Fruit fly (Drosophila melanogaster): ENCODE data around the gene Jig.

Jig gene

dm6 chr3R:14542038-14542437, 18.7 kb upstream of the Jig start (continued):
- TF ChIP-seq Vsx1 (GFP tag; optimal IDR thresholded peaks at IDR 0.05): no peak
- peak; percentile 34; the same call in 1 of the 2 replicates for TF ChIP-seq ranshi (GFP tag; IDR thresholded peaks at IDR 0.05)
- TF ChIP-seq CG30403 (GFP tag; optimal IDR thresholded peaks at IDR 0.05): peak; percentile 5
- TF ChIP-seq Atf6 (GFP tag; IDR thresholded peaks at IDR 0.05): 0 out of 2 replicates have a peak, but pooled peaks have one; percentile 34
- TF ChIP-seq CG3281 (GFP tag; optimal IDR thresholded peaks at IDR 0.05): peak; percentile 18
- no peak for TF ChIP-seq Tbp (GFP tag; optimal IDR thresholded peaks at IDR 0.05)
- TF ChIP-seq CG11695 (GFP tag; IDR thresholded peaks at IDR 0.05): 0 out of 3 replicates have a peak, but pooled peaks have one; percentile 38
- 0 out of 3 replicates have a peak, but pooled peaks have one; percentile 38 for TF ChIP-seq Dbx (GFP tag; IDR thresholded peaks at IDR 0.05)
- no peak for TF ChIP-seq CG6254 (GFP tag; optimal IDR thresholded peaks at IDR 0.05)
- TF ChIP-seq toy (GFP tag; IDR thresholded peaks at IDR 0.05): no peak
- no peak for TF ChIP-seq CG42726 (GFP tag; IDR thresholded peaks at IDR 0.05; ENCODE audit: partially characterized antibody)
- no peak for TF ChIP-seq CG2129 (GFP tag; IDR thresholded peaks at IDR 0.05; ENCODE audit: partially characterized antibody)
- no peak for TF ChIP-seq CG34422 (GFP tag; IDR thresholded peaks at IDR 0.05)
- no peak for TF ChIP-seq prd (optimal IDR thresholded peaks at IDR 0.05)
- TF ChIP-seq prd (GFP tag; IDR thresholded peaks at IDR 0.05): peak; percentile 39; the same call in 1 of the 3 replicates
- no peak for TF ChIP-seq slp2 (GFP tag; optimal IDR thresholded peaks at IDR 0.05)
- TF ChIP-seq CG1832 (GFP tag; optimal IDR thresholded peaks at IDR 0.05): no peak
- no peak for TF ChIP-seq Dip2 (GFP tag; IDR thresholded peaks at IDR 0.05)
- TF ChIP-seq CG6689 (GFP tag; IDR thresholded peaks at IDR 0.05): 0 out of 2 replicates have a peak, but pooled peaks have one; percentile 35
- no peak for TF ChIP-seq Sox100B (GFP tag; optimal IDR thresholded peaks at IDR 0.05)
- TF ChIP-seq CG15011 (GFP tag; optimal IDR thresholded peaks at IDR 0.05): no peak
- no peak for TF ChIP-seq Antp (GFP tag; optimal IDR thresholded peaks at IDR 0.05)
- no peak for TF ChIP-seq ap (GFP tag; IDR thresholded peaks at IDR 0.05)
- no peak for TF ChIP-seq CG13287 (GFP tag; IDR thresholded peaks at IDR 0.05; ENCODE audit: partially characterized antibody)
- TF ChIP-seq Ada2b (GFP tag; IDR thresholded peaks at IDR 0.05): peak; percentile 52
- no peak for TF ChIP-seq CG3838 (GFP tag; optimal IDR thresholded peaks at IDR 0.05)
- no peak for TF ChIP-seq gem (tag; optimal IDR thresholded peaks at IDR 0.05)
- 0 out of 2 replicates have a peak, but pooled peaks have one; percentile 32 for TF ChIP-seq ara (GFP tag; IDR thresholded peaks at IDR 0.05)
- TF ChIP-seq CG9727 (GFP tag; optimal IDR thresholded peaks at IDR 0.05): peak; percentile 9
- peak; percentile 63 for TF ChIP-seq CG11504 (tag; optimal IDR thresholded peaks at IDR 0.05)
- TF ChIP-seq CG2120 (GFP tag; optimal IDR thresholded peaks at IDR 0.05): peak; percentile 37
- peak; percentile 19 for TF ChIP-seq tap (tag; optimal IDR thresholded peaks at IDR 0.05)
- TF ChIP-seq klu (GFP tag; IDR thresholded peaks at IDR 0.05): no peak
- TF ChIP-seq Rx (GFP tag; IDR thresholded peaks at IDR 0.05): no peak
- no peak for TF ChIP-seq seq (GFP tag; IDR thresholded peaks at IDR 0.05)
- no peak for TF ChIP-seq HLH4C (GFP tag; IDR thresholded peaks at IDR 0.05; ENCODE audit: partially characterized antibody)
- no peak for TF ChIP-seq org-1 (GFP tag; optimal IDR thresholded peaks at IDR 0.05)
- 0 out of 3 replicates have a peak, but pooled peaks have one; percentile 25 for TF ChIP-seq dysf (GFP tag; IDR thresholded peaks at IDR 0.05)
- no peak for TF ChIP-seq CHES-1-like (GFP tag; optimal IDR thresholded peaks at IDR 0.05)
- no peak for TF ChIP-seq sim (GFP tag; IDR thresholded peaks at IDR 0.05)
- TF ChIP-seq lov (optimal IDR thresholded peaks at IDR 0.05): no peak
- no peak for TF ChIP-seq lov (GFP tag; IDR thresholded peaks at IDR 0.05)
- TF ChIP-seq ind (GFP tag; optimal IDR thresholded peaks at IDR 0.05): peak; percentile 16
- no peak for TF ChIP-seq CG4360 (GFP tag; IDR thresholded peaks at IDR 0.05)
- TF ChIP-seq Bdp1 (GFP tag; optimal IDR thresholded peaks at IDR 0.05): no peak
- TF ChIP-seq CG10147 (GFP tag; optimal IDR thresholded peaks at IDR 0.05): peak; percentile 47
- no peak for TF ChIP-seq al (GFP tag; IDR thresholded peaks at IDR 0.05)
- TF ChIP-seq p53 (GFP tag; optimal IDR thresholded peaks at IDR 0.05): no peak
- TF ChIP-seq ato (GFP tag; IDR thresholded peaks at IDR 0.05; ENCODE audit: partially characterized antibody): no peak
- TF ChIP-seq Mes4 (GFP tag; optimal IDR thresholded peaks at IDR 0.05): no peak
- peak; percentile 32 for TF ChIP-seq cwo (GFP tag; optimal IDR thresholded peaks at IDR 0.05)
- no peak for TF ChIP-seq CG9437 (GFP tag; optimal IDR thresholded peaks at IDR 0.05)
